Worm (Caenorhabditis elegans): ENCODE measurements around the gene K03B4.1.

The K03B4.1 gene

ce11 chrV:4689234-4689633, at the start of gene K03B4.1:
Gene K03B4.1, plus strand, starts transcription at chrV:4689330.
- peak; percentile 49 for TF ChIP-seq ama-1 (optimal IDR thresholded peaks at IDR 0.05)
- TF ChIP-seq Y55F3AM.14 (GFP tag; optimal IDR thresholded peaks at IDR 0.05): peak; percentile 68
- TF ChIP-seq ztf-4 (tag; optimal IDR thresholded peaks at IDR 0.05): no peak
- no peak for TF ChIP-seq mdl-1 (tag; optimal IDR thresholded peaks at IDR 0.05)

ce11 chrV:4640501-4641150, 48.5 kb upstream of the K03B4.1 start:
- TF ChIP-seq aly-2 (tag; optimal IDR thresholded peaks at IDR 0.05) (no peak), fos-1 (tag; optimal IDR thresholded peaks at IDR 0.05) (peak; percentile 52), mab-5 (tag; optimal IDR thresholded peaks at IDR 0.05) (no peak), F13H6.1 (tag; optimal IDR thresholded peaks at IDR 0.05) (no peak), elt-3 (tag; optimal IDR thresholded peaks at IDR 0.05) (no peak), nhr-25 (tag; optimal IDR thresholded peaks at IDR 0.05) (peak; percentile 23), ceh-16 (tag; optimal IDR thresholded peaks at IDR 0.05) (no peak), nhr-129 (tag; optimal IDR thresholded peaks at IDR 0.05) (no peak)

- TF ChIP-seq nhr-237 (tag; optimal IDR thresholded peaks at IDR 0.05) (no peak), nhr-129 (tag; optimal IDR thresholded peaks at IDR 0.05) (peak; percentile 69)
Measured at ce11 chrV:4642691-4643090, 46.4 kb upstream of the K03B4.1 start, which contains the start of gene soc-1. Gene soc-1, plus strand, starts transcription at chrV:4642952.

- no peak for TF ChIP-seq sma-9 (GFP tag; optimal IDR thresholded peaks at IDR 0.05)
- no peak for TF ChIP-seq sma-9 (tag; optimal IDR thresholded peaks at IDR 0.05)
- TF ChIP-seq Y55F3AM.14 (GFP tag; optimal IDR thresholded peaks at IDR 0.05): peak; percentile 47
- no peak for TF ChIP-seq fos-1 (tag; optimal IDR thresholded peaks at IDR 0.05)
- no peak for TF ChIP-seq nhr-237 (tag; optimal IDR thresholded peaks at IDR 0.05)
- peak; percentile 17 for TF ChIP-seq nhr-11 (tag; optimal IDR thresholded peaks at IDR 0.05)
- peak; percentile 63 for TF ChIP-seq nhr-25 (tag; optimal IDR thresholded peaks at IDR 0.05)
- TF ChIP-seq crh-2 (tag; optimal IDR thresholded peaks at IDR 0.05): no peak
- peak; percentile 79 for TF ChIP-seq ama-1 (optimal IDR thresholded peaks at IDR 0.05)
- peak; percentile 19 for TF ChIP-seq nhr-21 (tag; optimal IDR thresholded peaks at IDR 0.05)
- peak; percentile 26 for TF ChIP-seq sem-4 (tag; optimal IDR thresholded peaks at IDR 0.05)
Measured at ce11 chrV:4647279-4647819, 41.8 kb upstream of the K03B4.1 start.

ce11 chrV:4647857-4648256, 41.3 kb upstream of the K03B4.1 start, which contains the start of gene F41F3.3:
Gene F41F3.3, minus strand, starts transcription at chrV:4648239.
- TF ChIP-seq elt-1 (tag; optimal IDR thresholded peaks at IDR 0.05): no peak
- TF ChIP-seq R02D3.7 (tag; optimal IDR thresholded peaks at IDR 0.05): no peak
- TF ChIP-seq fos-1 (tag; optimal IDR thresholded peaks at IDR 0.05): no peak
- no peak for TF ChIP-seq unc-39 (tag; optimal IDR thresholded peaks at IDR 0.05)
- TF ChIP-seq aly-2 (tag; optimal IDR thresholded peaks at IDR 0.05): no peak
- TF ChIP-seq elt-3 (tag; optimal IDR thresholded peaks at IDR 0.05): no peak
- no peak for TF ChIP-seq lsy-2 (tag; optimal IDR thresholded peaks at IDR 0.05)
- TF ChIP-seq F13H6.1 (tag; optimal IDR thresholded peaks at IDR 0.05): peak; percentile 29
- TF ChIP-seq alr-1 (tag; optimal IDR thresholded peaks at IDR 0.05): no peak
- TF ChIP-seq Y55F3AM.14 (GFP tag; optimal IDR thresholded peaks at IDR 0.05): peak; percentile 80
- no peak for TF ChIP-seq ceh-82 (tag; optimal IDR thresholded peaks at IDR 0.05)
- TF ChIP-seq blmp-1 (tag; optimal IDR thresholded peaks at IDR 0.05; ENCODE audit: insufficient read depth): no peak
- TF ChIP-seq egl-27 (tag; optimal IDR thresholded peaks at IDR 0.05): no peak
- TF ChIP-seq sma-3 (GFP tag; optimal IDR thresholded peaks at IDR 0.05): no peak
- no peak for TF ChIP-seq crh-2 (tag; optimal IDR thresholded peaks at IDR 0.05)
- no peak for TF ChIP-seq gmeb-1 (tag; optimal IDR thresholded peaks at IDR 0.05)
- TF ChIP-seq ama-1 (optimal IDR thresholded peaks at IDR 0.05): peak; percentile 74
- TF ChIP-seq skn-1 (tag; optimal IDR thresholded peaks at IDR 0.05): no peak
- no peak for TF ChIP-seq lin-13 (GFP tag; optimal IDR thresholded peaks at IDR 0.05)
- no peak for TF ChIP-seq nhr-11 (tag; optimal IDR thresholded peaks at IDR 0.05)
- no peak for TF ChIP-seq mbf-1 (tag; optimal IDR thresholded peaks at IDR 0.05)
- TF ChIP-seq nhr-237 (tag; optimal IDR thresholded peaks at IDR 0.05): no peak
- no peak for TF ChIP-seq ZK546.5 (tag; optimal IDR thresholded peaks at IDR 0.05)
- no peak for TF ChIP-seq mab-5 (tag; optimal IDR thresholded peaks at IDR 0.05)
